Worm (Caenorhabditis elegans): Measurements from ENCODE around the gene F26H11.8.

DNA sequence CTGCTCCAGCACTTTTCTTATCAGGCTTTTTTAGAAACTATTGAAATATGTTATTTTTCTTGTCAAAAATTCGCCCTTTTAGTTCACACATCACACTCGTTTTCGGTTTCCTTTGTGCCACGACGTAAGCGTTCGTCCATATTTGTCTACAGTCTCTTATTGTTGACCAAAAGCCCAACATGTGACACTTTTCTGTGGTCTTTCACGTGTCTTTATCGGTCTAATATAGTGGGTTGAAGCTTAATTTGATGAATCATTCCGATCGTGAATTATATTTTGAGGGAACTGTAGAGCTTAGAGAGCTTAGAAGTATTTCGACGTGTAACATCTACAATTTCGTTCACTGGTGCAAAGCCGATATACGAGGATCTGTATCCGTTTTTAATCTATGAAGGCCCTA, 16.0 kb downstream of the F26H11.8 start:
- TF ChIP-seq jun-1 (tag; optimal IDR thresholded peaks at IDR 0.05): no peak
- no peak for TF ChIP-seq sox-4 (tag; optimal IDR thresholded peaks at IDR 0.05)
- TF ChIP-seq ztf-4 (tag; optimal IDR thresholded peaks at IDR 0.05): no peak
- TF ChIP-seq ceh-82 (tag; optimal IDR thresholded peaks at IDR 0.05): no peak

Measured in whole organism, L1 larva.